Worm (Caenorhabditis elegans): Measurements from ENCODE around the gene C14C10.10.

DNA sequence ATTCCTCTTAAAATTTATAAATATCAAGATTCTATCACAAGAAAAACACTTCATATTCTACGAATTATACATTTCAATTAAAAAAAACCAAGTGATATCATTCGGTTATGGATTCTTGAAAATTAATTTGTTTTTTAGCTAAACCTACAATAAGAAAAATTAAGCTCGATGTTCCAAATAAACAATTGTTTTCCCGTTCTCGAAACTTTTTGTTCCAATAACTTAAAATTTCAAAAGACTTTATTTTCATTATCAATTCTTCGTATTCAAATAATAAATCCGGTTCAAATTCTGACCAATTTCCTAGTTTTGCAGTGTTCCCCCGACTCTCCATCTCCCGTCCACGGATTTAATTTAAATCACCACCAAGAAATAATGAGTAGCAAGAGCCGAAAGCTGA is 19.6 kb downstream of the C14C10.10 start, which contains the start of gene E02A10.3:
- TF ChIP-seq pha-4 (tag; optimal IDR thresholded peaks at IDR 0.05) (no peak), ets-4 (tag; optimal IDR thresholded peaks at IDR 0.05) (no peak), ceh-34 (tag; optimal IDR thresholded peaks at IDR 0.05) (no peak), nhr-11 (tag; optimal IDR thresholded peaks at IDR 0.05) (no peak), pha-2 (tag; optimal IDR thresholded peaks at IDR 0.05) (no peak), unc-42 (tag; optimal IDR thresholded peaks at IDR 0.05) (no peak), fkh-6 (tag; optimal IDR thresholded peaks at IDR 0.05) (no peak), che-1 (tag; optimal IDR thresholded peaks at IDR 0.05) (no peak), ceh-14 (tag; optimal IDR thresholded peaks at IDR 0.05) (no peak), pqm-1 (tag; optimal IDR thresholded peaks at IDR 0.05) (no peak)

Data from whole organism, late embryonic.